Worm (Caenorhabditis elegans): ENCODE data around the gene R160.12.

The R160.12 gene

ce11 chrX:4357467-4357866, 20.1 kb downstream of the R160.12 start, which contains the start of gene F14H12.6:
F14H12.6 (minus strand) TSS chrX:4357567.
- TF ChIP-seq arid-1 (GFP tag; conservative IDR thresholded peaks at IDR 0.05) (no peak), Y75B8A.6 (GFP tag; IDR thresholded peaks at IDR 0.05) (no peak), daf-8 (GFP tag; IDR thresholded peaks at IDR 0.05) (no peak), zfp-3 (GFP tag; conservative IDR thresholded peaks at IDR 0.05) (no peak), snpc-1.2 (GFP tag; IDR thresholded peaks at IDR 0.05) (no peak), nhr-25 (tag; optimal IDR thresholded peaks at IDR 0.05; ENCODE audit: borderline replicate concordance, insufficient read depth) (no peak), zip-2 (tag; optimal IDR thresholded peaks at IDR 0.05) (no peak), T26A8.4 (GFP tag; IDR thresholded peaks at IDR 0.05) (no peak), ces-1 (GFP tag; optimal IDR thresholded peaks at IDR 0.05) (no peak), ZK546.5 (tag; optimal IDR thresholded peaks at IDR 0.05) (no peak), unc-62 (GFP tag; optimal IDR thresholded peaks at IDR 0.05 in 1 of 2) (no peak), unc-62 (tag; optimal IDR thresholded peaks at IDR 0.05) (no peak), madf-5 (GFP tag; IDR thresholded peaks at IDR 0.05) (no peak), nhr-42 (GFP tag; IDR thresholded peaks at IDR 0.05) (no peak), ceh-28 (tag; optimal IDR thresholded peaks at IDR 0.05) (no peak), php-3 (GFP tag; IDR thresholded peaks at IDR 0.05) (no peak), hif-1 (tag; optimal IDR thresholded peaks at IDR 0.05) (no peak)

ce11 chrX:4353318-4353717, 24.3 kb downstream of the R160.12 start, which contains the start of gene col-165:
col-165 (plus strand) TSS chrX:4353618.
- TF ChIP-seq nhr-25 (tag; optimal IDR thresholded peaks at IDR 0.05; ENCODE audit: borderline replicate concordance, insufficient read depth) (no peak), T20F7.1 (GFP tag; optimal IDR thresholded peaks at IDR 0.05) (no peak), ceh-28 (tag; optimal IDR thresholded peaks at IDR 0.05) (no peak), snpc-4 (tag; optimal IDR thresholded peaks at IDR 0.05) (no peak), madf-9 (GFP tag; conservative IDR thresholded peaks at IDR 0.05) (no peak), ceh-32 (tag; optimal IDR thresholded peaks at IDR 0.05; ENCODE audit: poor library complexity) (no peak), mxl-3 (GFP tag; optimal IDR thresholded peaks at IDR 0.05) (no peak), mdl-1 (tag; optimal IDR thresholded peaks at IDR 0.05) (no peak), unc-39 (tag; optimal IDR thresholded peaks at IDR 0.05) (no peak), vab-7 (GFP tag; IDR thresholded peaks at IDR 0.05) (no peak), skn-1 (tag; optimal IDR thresholded peaks at IDR 0.05) (no peak), egl-27 (tag; optimal IDR thresholded peaks at IDR 0.05) (no peak), dmd-6 (GFP tag; IDR thresholded peaks at IDR 0.05) (no peak), nhr-10 (tag; optimal IDR thresholded peaks at IDR 0.05) (no peak), dmd-8 (GFP tag; IDR thresholded peaks at IDR 0.05) (no peak), zag-1 (tag; optimal IDR thresholded peaks at IDR 0.05) (no peak), T26A8.4 (GFP tag; IDR thresholded peaks at IDR 0.05) (no peak)

ce11 chrX:4350198-4350597, 27.4 kb downstream of the R160.12 start, which contains the start of gene F14H12.2:
F14H12.2 (plus strand) TSS chrX:4350498.
- TF ChIP-seq D1046.2 (GFP tag; IDR thresholded peaks at IDR 0.05): no peak
- TF ChIP-seq nhr-111 (GFP tag; optimal IDR thresholded peaks at IDR 0.05): no peak
- no peak for TF ChIP-seq jun-1 (tag; optimal IDR thresholded peaks at IDR 0.05)
- no peak for TF ChIP-seq daf-12 (tag; optimal IDR thresholded peaks at IDR 0.05)
- TF ChIP-seq dve-1 (tag; optimal IDR thresholded peaks at IDR 0.05; ENCODE audit: insufficient read depth): no peak
- no peak for TF ChIP-seq egl-27 (tag; optimal IDR thresholded peaks at IDR 0.05)
- no peak for TF ChIP-seq nhr-237 (tag; optimal IDR thresholded peaks at IDR 0.05)
- no peak for TF ChIP-seq php-3 (GFP tag; IDR thresholded peaks at IDR 0.05)
- no peak for TF ChIP-seq ceh-44 (GFP tag; IDR thresholded peaks at IDR 0.05)
- no peak for TF ChIP-seq F10B5.3 (tag; optimal IDR thresholded peaks at IDR 0.05)
